Worm (Caenorhabditis elegans): ENCODE measurements around the gene jmjd-4.

- TF ChIP-seq ztf-18 (tag; optimal IDR thresholded peaks at IDR 0.05) (peak; percentile 98), nfya-1 (tag; optimal IDR thresholded peaks at IDR 0.05; ENCODE audit: borderline replicate concordance, insufficient read depth) (no peak)
Measured at ce11 chrIII:10333961-10334542, at the start of gene jmjd-4, which contains the start of gene mev-1.
